Worm (Caenorhabditis elegans) whole organism, mixed stage, embryonic: Measurements from ENCODE around the gene abi-1.

Experiments
- M03D4.4 ChIP-seq: sonication (generic microtip); optimal IDR thresholded peaks from 2 replicates; lab custom pipeline; 2017; ENCODE audit warnings: mild to moderate bottlenecking, missing genetic modification characterization, missing compliant biosample characterization
- bed-3 ChIP-seq: fragments of 200-800 bp; sonication (Bioruptor generic); optimal IDR thresholded peaks from 3 replicates; lab custom pipeline; 2018; ENCODE audit warnings: mild to moderate bottlenecking, missing genetic modification characterization, moderate library complexity, missing compliant biosample characterization
- ceh-39 ChIP-seq: fragments of 150-350 bp; optimal IDR thresholded peaks from 2 replicates; lab custom pipeline; 2014; ENCODE audit warnings: missing biosample characterization, missing genetic modification characterization
- ceh-43 ChIP-seq: fragments of 200-800 bp; sonication (Bioruptor generic); optimal IDR thresholded peaks from 2 replicates; lab custom pipeline; 2018; ENCODE audit warnings: mild to moderate bottlenecking, missing genetic modification characterization, moderate library complexity, missing compliant biosample characterization
- ceh-83 ChIP-seq: fragments of 200-800 bp; sonication (Bioruptor generic); optimal IDR thresholded peaks from 2 replicates; lab custom pipeline; 2018; ENCODE audit warnings: mild to moderate bottlenecking, missing genetic modification characterization, missing compliant biosample characterization
- ces-1 ChIP-seq: fragments of 150-350 bp; optimal IDR thresholded peaks from 2 replicates; lab custom pipeline; 2014; ENCODE audit warnings: missing biosample characterization, missing genetic modification reagents, missing genetic modification characterization
- cnd-1 ChIP-seq: fragments of 200-800 bp; sonication (Bioruptor generic); optimal IDR thresholded peaks from 2 replicates; lab custom pipeline; 2018; ENCODE audit warnings: mild to moderate bottlenecking, missing genetic modification characterization, missing compliant biosample characterization
- elt-1 ChIP-seq: sonication (generic microtip); optimal IDR thresholded peaks from 2 replicates; lab custom pipeline; 2017; ENCODE audit warnings: missing genetic modification characterization, mild to moderate bottlenecking, missing compliant biosample characterization, antibody characterized with exemption, moderate library complexity, borderline replicate concordance; ENCODE audit not compliant: insufficient read depth
- elt-3 ChIP-seq: fragments of 150-350 bp; optimal IDR thresholded peaks from 2 replicates; lab custom pipeline; 2014; ENCODE audit warnings: missing biosample characterization, missing genetic modification characterization
- flh-1 ChIP-seq: fragments of 200-800 bp; sonication (Bioruptor generic); optimal IDR thresholded peaks from 2 replicates; lab custom pipeline; 2018; ENCODE audit warnings: mild to moderate bottlenecking, missing genetic modification characterization, moderate library complexity, missing compliant biosample characterization
- hlh-1 ChIP-seq: fragments of 150-350 bp; optimal IDR thresholded peaks from 2 replicates; lab custom pipeline; 2014; ENCODE audit warnings: missing biosample characterization, missing genetic modification reagents, missing genetic modification characterization
- lin-32 ChIP-seq: fragments of 200-800 bp; sonication (Bioruptor generic); optimal IDR thresholded peaks from 2 replicates; lab custom pipeline; 2018; ENCODE audit warnings: mild to moderate bottlenecking, missing genetic modification characterization, missing compliant biosample characterization
- lsy-2 ChIP-seq: fragments of 150-350 bp; optimal IDR thresholded peaks from 2 replicates; lab custom pipeline; 2014; ENCODE audit warnings: missing biosample characterization, missing genetic modification characterization
- mab-5 ChIP-seq: fragments of 150-350 bp; optimal IDR thresholded peaks from 2 replicates; lab custom pipeline; 2014; ENCODE audit warnings: missing biosample characterization, missing genetic modification characterization
- mep-1 ChIP-seq: fragments of 150-350 bp; optimal IDR thresholded peaks from 2 replicates; lab custom pipeline; 2017; ENCODE audit warnings: missing biosample characterization, missing genetic modification reagents, missing genetic modification characterization, inconsistent platforms
- mls-2 ChIP-seq: sonication (generic microtip); optimal IDR thresholded peaks from 2 replicates; lab custom pipeline; 2016; ENCODE audit warnings: mild to moderate bottlenecking, missing genetic modification characterization, moderate library complexity, missing compliant biosample characterization
- nhr-12 ChIP-seq: fragments of 150-350 bp; optimal IDR thresholded peaks from 2 replicates; lab custom pipeline; 2014; ENCODE audit warnings: missing biosample characterization, missing genetic modification characterization
- nhr-237 ChIP-seq: fragments of 150-350 bp; optimal IDR thresholded peaks from 2 replicates; lab custom pipeline; 2014; ENCODE audit warnings: missing biosample characterization, missing genetic modification characterization
- nhr-76 ChIP-seq: sonication (generic microtip); optimal IDR thresholded peaks from 2 replicates; lab custom pipeline; 2017; ENCODE audit warnings: missing biosample characterization, missing genetic modification characterization
- pha-4 ChIP-seq: fragments of 150-350 bp; optimal IDR thresholded peaks from 2 replicates; lab custom pipeline; 2018; ENCODE audit warnings: missing biosample characterization, missing genetic modification reagents, missing genetic modification characterization
- sem-2 ChIP-seq: fragments of 200-800 bp; sonication (Bioruptor generic); optimal IDR thresholded peaks from 2 replicates; lab custom pipeline; 2018; ENCODE audit warnings: mild to moderate bottlenecking, missing genetic modification characterization, missing compliant biosample characterization
- snpc-4 ChIP-seq: fragments of 150-350 bp; optimal IDR thresholded peaks from 2 replicates; lab custom pipeline; 2014; ENCODE audit warnings: missing biosample characterization, missing genetic modification characterization
- sptf-1 ChIP-seq: sonication (generic microtip); optimal IDR thresholded peaks from 2 replicates; lab custom pipeline; 2017; ENCODE audit warnings: mild to moderate bottlenecking, missing genetic modification characterization, moderate library complexity, missing compliant biosample characterization
- tbx-8 ChIP-seq: fragments of 200-800 bp; sonication (Bioruptor generic); optimal IDR thresholded peaks from 2 replicates; lab custom pipeline; 2018; ENCODE audit warnings: mild to moderate bottlenecking, missing genetic modification characterization, moderate library complexity, missing compliant biosample characterization
- unc-120 ChIP-seq: sonication (generic microtip); optimal IDR thresholded peaks from 2 replicates; lab custom pipeline; 2017; ENCODE audit warnings: missing genetic modification characterization, missing compliant biosample characterization; ENCODE audit not compliant: poor library complexity, severe bottlenecking
- unc-39 ChIP-seq: fragments of 150-350 bp; optimal IDR thresholded peaks from 2 replicates; lab custom pipeline; 2014; ENCODE audit warnings: missing biosample characterization, missing genetic modification characterization
- zip-8 ChIP-seq: fragments of 150-350 bp; optimal IDR thresholded peaks from 2 replicates; lab custom pipeline; 2014; ENCODE audit warnings: missing biosample characterization, missing genetic modification characterization
- ztf-11 ChIP-seq: fragments of 150-350 bp; optimal IDR thresholded peaks from 2 replicates; lab custom pipeline; 2014; ENCODE audit warnings: missing biosample characterization, missing genetic modification characterization

The abi-1 gene

DNA sequence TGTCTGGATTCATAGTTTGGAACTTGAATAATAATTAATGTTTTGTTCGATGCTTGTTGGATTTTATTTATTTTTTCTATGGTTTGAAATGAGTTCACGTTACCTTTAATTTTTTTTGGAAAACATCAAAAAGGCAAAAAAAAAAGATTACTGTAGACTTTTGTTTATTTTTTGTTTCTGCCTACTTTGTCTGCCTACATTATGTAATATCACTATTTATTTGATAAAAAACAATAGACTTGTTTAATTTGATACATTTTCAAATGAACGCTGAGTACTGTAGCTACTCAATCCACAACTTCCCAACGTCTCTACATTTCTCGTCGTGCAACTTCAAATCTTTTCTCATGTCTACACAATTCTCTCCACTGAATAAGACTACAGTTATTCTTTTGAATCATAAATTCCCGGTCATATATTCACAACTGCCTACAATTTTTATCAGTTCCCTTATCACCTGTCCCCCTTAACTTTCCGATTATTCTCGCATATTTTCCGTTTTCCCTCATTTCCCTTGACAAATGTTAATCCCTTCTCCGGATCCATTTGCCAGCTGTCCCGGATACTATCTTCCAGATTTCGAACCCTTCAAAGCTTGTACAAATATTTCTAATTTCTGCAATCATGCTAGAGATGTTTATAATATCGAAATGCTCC lies 38.6 kb upstream of the abi-1 start, which contains the start of the genes B0244.9 and B0244.7:
Gene B0244.9 (minus strand): TSS at position 51 of the 657 bp plus-strand sequence.
Gene B0244.7 (plus strand): TSS at position 522 of the 657 bp plus-strand sequence.
- TF ChIP-seq flh-1 (GFP tag; lab: Kevin White, UChicago) (no peak), sptf-1 (tag; lab: Kevin White, UChicago) (no peak), lsy-2 (no peak), ceh-83 (GFP tag; lab: Kevin White, UChicago) (no peak), mep-1 (no peak)

ce11 chrIII:5730041-5730440 lies 37.5 kb upstream of the abi-1 start:
- no peak for TF ChIP-seq sem-2
- no peak for TF ChIP-seq mab-5 (tag; lab: Kevin White, UChicago)
- TF ChIP-seq nhr-76 (tag; lab: Kevin White, UChicago) = no peak
- no peak for TF ChIP-seq lin-32
- TF ChIP-seq M03D4.4 (tag; lab: Kevin White, UChicago) = no peak
- no peak for TF ChIP-seq pha-4 (tag; lab: Kevin White, UChicago)
- no peak for TF ChIP-seq zip-8 (tag; lab: Kevin White, UChicago)
- no peak for TF ChIP-seq mls-2
- no peak for TF ChIP-seq unc-120
- no peak for TF ChIP-seq ztf-11 (tag; lab: Kevin White, UChicago)
- no peak for TF ChIP-seq nhr-12 (tag; lab: Kevin White, UChicago)
- TF ChIP-seq unc-39 = no peak

DNA sequence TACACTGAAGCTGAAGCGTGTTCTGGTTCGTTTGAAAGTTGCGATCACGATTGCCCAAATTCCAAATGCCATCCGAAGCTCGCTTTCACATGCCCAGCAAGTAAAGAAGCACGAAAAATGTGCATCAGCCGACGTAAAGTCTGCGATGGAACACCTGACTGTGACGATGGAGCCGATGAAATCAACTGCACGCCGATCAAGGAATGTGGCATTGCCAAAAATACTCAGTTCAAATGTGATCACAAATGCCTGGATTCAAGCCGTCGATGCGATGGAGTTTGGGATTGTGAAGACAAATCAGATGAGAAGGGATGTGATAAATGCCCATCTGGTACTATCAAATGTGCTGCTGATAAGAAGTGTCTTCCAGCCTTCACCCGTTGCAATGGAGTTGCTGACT lies 36.8 kb upstream of the abi-1 start:
- TF ChIP-seq ces-1 (no peak), M03D4.4 (tag; lab: Kevin White, UChicago) (no peak), pha-4 (tag; lab: Kevin White, UChicago) (no peak), mls-2 (no peak), elt-1 (tag; lab: Kevin White, UChicago) (no peak), nhr-237 (tag; lab: Kevin White, UChicago) (no peak), nhr-12 (tag; lab: Kevin White, UChicago) (no peak), ceh-83 (GFP tag; lab: Kevin White, UChicago) (no peak), sptf-1 (tag; lab: Kevin White, UChicago) (no peak), sem-2 (no peak), lin-32 (no peak), ceh-39 (tag; lab: Kevin White, UChicago) (no peak), cnd-1 (no peak), unc-39 (no peak), bed-3 (GFP tag; lab: Kevin White, UChicago) (no peak)

ce11 chrIII:5727827-5728226 lies 35.3 kb upstream of the abi-1 start, which contains the start of gene egg-1:
Gene egg-1, plus strand, starts transcription at chrIII:5728180.
- TF ChIP-seq elt-3 (tag; lab: Kevin White, UChicago) (no peak), sem-2 (no peak), sptf-1 (tag; lab: Kevin White, UChicago) (no peak)

ce11 chrIII:5722550-5722949 lies 30.0 kb upstream of the abi-1 start, which contains the start of gene wrm-1:
Gene wrm-1, plus strand, starts transcription at chrIII:5722850.
- TF ChIP-seq tbx-8 (GFP tag; lab: Kevin White, UChicago) (no peak), unc-120 (no peak), hlh-1 (tag; lab: Kevin White, UChicago) (no peak), snpc-4 (tag; lab: Kevin White, UChicago) (no peak), ztf-11 (tag; lab: Kevin White, UChicago) (no peak), elt-1 (tag; lab: Kevin White, UChicago) (no peak), ceh-83 (GFP tag; lab: Kevin White, UChicago) (no peak)
- TF ChIP-seq, all 35 proteins: peak for 0

DNA sequence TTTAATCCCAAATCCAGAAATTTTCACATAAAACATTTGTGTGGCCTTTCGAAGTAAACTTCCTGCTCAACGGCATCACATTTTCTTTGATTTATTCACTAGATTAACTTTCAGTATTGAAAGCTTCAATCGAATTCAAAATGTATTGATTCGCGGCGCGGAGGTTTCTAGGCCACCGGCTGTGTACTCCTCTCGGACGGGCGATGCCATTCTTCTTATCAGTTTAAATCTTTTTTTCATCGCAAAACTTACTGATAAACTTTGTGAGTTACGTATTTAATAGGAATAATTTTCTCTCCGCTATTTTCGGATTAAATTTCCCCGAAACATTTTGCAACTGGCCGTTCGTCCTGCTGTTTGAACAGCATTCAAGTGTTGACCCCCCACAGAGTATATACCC lies 29.3 kb upstream of the abi-1 start:
- TF ChIP-seq unc-120 = no peak
- TF ChIP-seq nhr-76 (tag; lab: Kevin White, UChicago) = no peak
- TF ChIP-seq mls-2 = no peak
- no peak for TF ChIP-seq ceh-39 (tag; lab: Kevin White, UChicago)
- TF ChIP-seq ces-1 = peak; percentile 38
- TF ChIP-seq hlh-1 (tag; lab: Kevin White, UChicago) = no peak
- no peak for TF ChIP-seq flh-1 (GFP tag; lab: Kevin White, UChicago)
- TF ChIP-seq ceh-43 = no peak
- TF ChIP-seq lin-32 = no peak
- TF ChIP-seq ztf-11 (tag; lab: Kevin White, UChicago) = no peak
- peak; percentile 24 for TF ChIP-seq mep-1
- no peak for TF ChIP-seq mab-5 (tag; lab: Kevin White, UChicago)
- TF ChIP-seq pha-4 (tag; lab: Kevin White, UChicago) = no peak
- no peak for TF ChIP-seq nhr-237 (tag; lab: Kevin White, UChicago)
- TF ChIP-seq bed-3 (GFP tag; lab: Kevin White, UChicago) = no peak
